Worm (Caenorhabditis elegans): ENCODE results near the gene R151.8.

DNA sequence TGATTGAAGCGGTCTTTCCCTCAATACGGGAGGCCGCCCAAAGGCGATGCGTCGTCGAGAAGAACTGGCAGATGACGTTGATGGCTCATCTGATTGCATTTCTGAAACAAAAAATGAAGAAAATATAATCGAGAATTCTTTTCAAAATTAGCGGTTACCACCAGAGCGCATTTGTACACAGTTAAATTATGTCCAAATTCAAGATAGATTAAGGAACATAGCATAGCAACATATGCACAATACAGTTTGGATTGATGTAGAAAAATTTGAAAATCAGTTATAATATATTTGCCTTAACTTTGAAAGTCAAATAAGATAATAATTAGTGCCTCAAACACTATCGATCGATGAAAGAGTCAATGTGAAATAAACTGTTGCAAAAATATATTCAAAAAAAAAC lies at the start of gene R151.8:
- TF ChIP-seq dao-5 (tag; optimal IDR thresholded peaks at IDR 0.05) (no peak), him-1 (tag; optimal IDR thresholded peaks at IDR 0.05) (no peak)
